Worm (Caenorhabditis elegans) whole organism, young adult: ENCODE data around the gene rpoa-12.

Experiments
- B0019.2 ChIP-seq: fragments of 200-800 bp; sonication (Bioruptor generic); conservative IDR thresholded peaks from 2 replicates; pipeline ENCODE4 v1.3.6; 2022; ENCODE audit warnings: missing genetic modification reagents, missing genetic modification characterization, missing compliant biosample characterization
- B0261.1 ChIP-seq: sonication (generic microtip); optimal IDR thresholded peaks from 2 replicates; lab custom pipeline; 2016; ENCODE audit warnings: mild to moderate bottlenecking, missing genetic modification characterization, moderate library complexity, missing compliant biosample characterization
- F22D6.2 ChIP-seq: sonication (generic microtip); optimal IDR thresholded peaks from 2 replicates; lab custom pipeline; 2016; ENCODE audit warnings: mild to moderate bottlenecking, missing genetic modification characterization, missing compliant biosample characterization
- F37B4.10 ChIP-seq: fragments of 200-800 bp; sonication (Bioruptor generic); IDR thresholded peaks from 2 replicates; pipeline ENCODE4 v1.3.6; 2022; ENCODE audit warnings: missing genetic modification characterization, missing compliant biosample characterization
- F57C9.4 ChIP-seq: sonication (generic microtip); optimal IDR thresholded peaks from 2 replicates; lab custom pipeline; 2017; ENCODE audit warnings: mild to moderate bottlenecking, missing genetic modification characterization, missing compliant biosample characterization
- K11D2.4 ChIP-seq: fragments of 200-800 bp; sonication (Bioruptor generic); IDR thresholded peaks from 2 replicates; pipeline ENCODE4 v1.3.6; 2022; ENCODE audit warnings: missing genetic modification reagents, missing genetic modification characterization, missing compliant biosample characterization
- Y56A3A.18 ChIP-seq: fragments of 200-800 bp; sonication (Bioruptor generic); IDR thresholded peaks from 2 replicates; pipeline ENCODE4 v1.3.6; 2022; ENCODE audit warnings: missing genetic modification reagents, missing genetic modification characterization, missing compliant biosample characterization
- ZK185.1 ChIP-seq: sonication (generic microtip); optimal IDR thresholded peaks from 2 replicates; lab custom pipeline; 2016; ENCODE audit warnings: mild to moderate bottlenecking, missing genetic modification characterization, missing compliant biosample characterization; ENCODE audit not compliant: poor library complexity, severe bottlenecking
- ama-1 ChIP-seq, 3 experiments: fragments of 150-350 bp in 1 of 3; sonication (generic microtip) in 2 of 3; optimal IDR thresholded peaks; 2 replicates each; lab custom pipeline; 2014 to 2018; ENCODE audit warnings: missing biosample characterization in 2 of 3, missing genetic modification characterization in 2 of 3, missing genetic modification reagents in 2 of 3
- athp-1 ChIP-seq: sonication (generic microtip); optimal IDR thresholded peaks from 2 replicates; lab custom pipeline; 2017; ENCODE audit warnings: mild to moderate bottlenecking, missing genetic modification characterization, missing compliant biosample characterization
- ceh-100 ChIP-seq: fragments of 200-800 bp; sonication (Bioruptor generic); IDR thresholded peaks from 2 replicates; pipeline ENCODE4 v1.3.6; 2022; ENCODE audit warnings: missing genetic modification reagents, missing genetic modification characterization, missing compliant biosample characterization
- ceh-27 ChIP-seq: fragments of 200-800 bp; sonication (Bioruptor generic); optimal IDR thresholded peaks from 2 replicates; lab custom pipeline; 2018; ENCODE audit warnings: mild to moderate bottlenecking, missing genetic modification characterization, moderate library complexity, missing compliant biosample characterization
- ceh-58 ChIP-seq: fragments of 200-800 bp; sonication (Bioruptor generic); IDR thresholded peaks from 2 replicates; pipeline ENCODE4 v1.3.6; 2022; ENCODE audit warnings: missing genetic modification characterization, missing compliant biosample characterization
- dox-1 ChIP-seq: fragments of 200-800 bp; sonication (Bioruptor generic); IDR thresholded peaks from 2 replicates; pipeline ENCODE4 v1.3.6; 2022; ENCODE audit warnings: missing genetic modification reagents, missing genetic modification characterization, missing compliant biosample characterization
- dpff-1 ChIP-seq: sonication (generic microtip); optimal IDR thresholded peaks from 2 replicates; lab custom pipeline; 2017; ENCODE audit warnings: mild to moderate bottlenecking, missing genetic modification characterization, missing compliant biosample characterization
- egl-44 ChIP-seq: fragments of 200-800 bp; sonication (Bioruptor generic); IDR thresholded peaks from 2 replicates; pipeline ENCODE4 v1.3.6; 2022; ENCODE audit warnings: missing genetic modification reagents, missing genetic modification characterization, missing compliant biosample characterization
- egrh-3 ChIP-seq: fragments of 200-800 bp; sonication (Bioruptor generic); IDR thresholded peaks from 2 replicates; pipeline ENCODE4 v1.3.6; 2022; ENCODE audit warnings: missing genetic modification reagents, missing genetic modification characterization, missing compliant biosample characterization
- ekl-4 ChIP-seq: fragments of 200-800 bp; sonication (Bioruptor generic); IDR thresholded peaks from 2 replicates; pipeline ENCODE4 v1.3.6; 2022; ENCODE audit warnings: missing genetic modification reagents, missing genetic modification characterization, missing compliant biosample characterization
- fkh-3 ChIP-seq: sonication (generic microtip); optimal IDR thresholded peaks from 2 replicates; lab custom pipeline; 2016; ENCODE audit warnings: mild to moderate bottlenecking, missing genetic modification characterization, missing compliant biosample characterization
- him-1 ChIP-seq: sonication (generic microtip); optimal IDR thresholded peaks from 2 replicates; lab custom pipeline; 2016; ENCODE audit warnings: missing genotype, missing genetic modification reagents, missing genetic modification characterization, missing compliant biosample characterization
- hmg-1.2 ChIP-seq: fragments of 200-800 bp; sonication (Bioruptor generic); IDR thresholded peaks from 2 replicates; pipeline ENCODE4 v1.3.6; 2022; ENCODE audit warnings: missing genetic modification reagents, missing genetic modification characterization, missing compliant biosample characterization
- hmg-20 ChIP-seq: fragments of 200-800 bp; sonication (Bioruptor generic); IDR thresholded peaks from 2 replicates; pipeline ENCODE4 v1.3.6; 2022; ENCODE audit warnings: missing genetic modification reagents, missing genetic modification characterization, missing compliant biosample characterization
- lir-1 ChIP-seq: fragments of 200-800 bp; sonication (Bioruptor generic); conservative IDR thresholded peaks from 2 replicates; pipeline ENCODE4 v1.3.6; 2022; ENCODE audit warnings: missing genetic modification reagents, missing genetic modification characterization, missing compliant biosample characterization
- lsl-1 ChIP-seq: fragments of 200-800 bp; sonication (Bioruptor generic); optimal IDR thresholded peaks from 2 replicates; lab custom pipeline; 2018; ENCODE audit warnings: mild to moderate bottlenecking, missing genetic modification characterization, moderate library complexity, missing compliant biosample characterization
- lsy-27 ChIP-seq: sonication (generic microtip); optimal IDR thresholded peaks from 2 replicates; lab custom pipeline; 2017; ENCODE audit warnings: missing genetic modification characterization, mild to moderate bottlenecking, missing compliant biosample characterization, antibody characterized with exemption, missing genotype, borderline replicate concordance; ENCODE audit not compliant: insufficient read depth
- madf-10 ChIP-seq: sonication (generic microtip); optimal IDR thresholded peaks from 2 replicates; lab custom pipeline; 2016; ENCODE audit warnings: mild to moderate bottlenecking, missing genetic modification characterization, missing compliant biosample characterization
- mcd-1 ChIP-seq: fragments of 200-800 bp; sonication (Bioruptor generic); IDR thresholded peaks from 2 replicates; pipeline ENCODE4 v1.3.6; 2022; ENCODE audit warnings: missing genetic modification reagents, missing genetic modification characterization, missing compliant biosample characterization
- nhr-120 ChIP-seq: fragments of 200-800 bp; sonication (Bioruptor generic); IDR thresholded peaks from 2 replicates; pipeline ENCODE4 v1.3.6; 2022; ENCODE audit warnings: missing genetic modification characterization, missing compliant biosample characterization
- nhr-27 ChIP-seq: fragments of 200-800 bp; sonication (Bioruptor generic); optimal IDR thresholded peaks from 2 replicates; lab custom pipeline; 2018; ENCODE audit warnings: mild to moderate bottlenecking, missing genetic modification characterization, moderate library complexity, missing compliant biosample characterization
- nhr-90 ChIP-seq: sonication (generic microtip); optimal IDR thresholded peaks from 2 replicates; lab custom pipeline; 2016; ENCODE audit warnings: missing genotype, mild to moderate bottlenecking, missing genetic modification characterization, missing compliant biosample characterization
- pbrm-1 ChIP-seq: fragments of 200-800 bp; sonication (Bioruptor generic); IDR thresholded peaks from 2 replicates; pipeline ENCODE4 v1.3.6; 2022; ENCODE audit warnings: missing genetic modification reagents, missing genetic modification characterization, missing compliant biosample characterization
- pha-4 ChIP-seq: fragments of 150-350 bp; sonication (generic microtip); optimal IDR thresholded peaks from 2 replicates; lab custom pipeline; 2014; ENCODE audit warnings: missing biosample characterization, missing genetic modification reagents, missing genetic modification characterization
- rpc-1 ChIP-seq, 2 experiments: fragments of 150-350 bp in 1 of 2; sonication (generic microtip) in 1 of 2; optimal IDR thresholded peaks; 2 replicates each; lab custom pipeline; 2014 to 2018; ENCODE audit warnings: missing biosample characterization in 1 of 2, missing genetic modification characterization in 1 of 2, missing genetic modification reagents in 1 of 2, missing genotype in 1 of 2
- sea-2 ChIP-seq: fragments of 200-800 bp; sonication (Bioruptor generic); IDR thresholded peaks from 2 replicates; pipeline ENCODE4 v1.3.6; 2022; ENCODE audit warnings: missing genetic modification characterization, missing compliant biosample characterization
- snpc-3.4 ChIP-seq: sonication (generic microtip); optimal IDR thresholded peaks from 2 replicates; lab custom pipeline; 2017; ENCODE audit warnings: missing genetic modification characterization, mild to moderate bottlenecking, missing compliant biosample characterization, antibody characterized with exemption, moderate library complexity, missing genotype, missing genetic modification reagents
- snpc-4 ChIP-seq, 5 experiments: fragments of 150-350 bp in 1 of 5; sonication (generic microtip) in 4 of 5; optimal IDR thresholded peaks; 2 replicates each; lab custom pipeline; 2014 to 2018; ENCODE audit warnings: missing genetic modification characterization in 5 of 5, missing biosample characterization in 3 of 5, antibody characterized with exemption in 2 of 5, mild to moderate bottlenecking in 2 of 5, missing compliant biosample characterization in 2 of 5, missing genotype in 2 of 5, moderate library complexity in 2 of 5, missing genetic modification reagents in 1 of 5
- somi-1 ChIP-seq: fragments of 200-800 bp; sonication (Bioruptor generic); optimal IDR thresholded peaks from 2 replicates; lab custom pipeline; 2018; ENCODE audit warnings: mild to moderate bottlenecking, missing genetic modification characterization, missing compliant biosample characterization
- tbp1 ChIP-seq: fragments of 200-800 bp; sonication (Bioruptor generic); optimal IDR thresholded peaks from 2 replicates; lab custom pipeline; 2018; ENCODE audit warnings: mild to moderate bottlenecking, missing genetic modification characterization, missing compliant biosample characterization
- tlf-1 ChIP-seq: fragments of 200-800 bp; sonication (Bioruptor generic); optimal IDR thresholded peaks from 2 replicates; lab custom pipeline; 2018; ENCODE audit warnings: mild to moderate bottlenecking, missing genetic modification characterization, missing compliant biosample characterization
- ztf-26 ChIP-seq: sonication (generic microtip); optimal IDR thresholded peaks from 2 replicates; lab custom pipeline; 2017; ENCODE audit warnings: missing genetic modification characterization, missing compliant biosample characterization

The rpoa-12 gene

ce11 chrV:14423268-14423667, at the start of gene rpoa-12 (continued):
- TF ChIP-seq ceh-27 (GFP tag; lab: Kevin White, UChicago) (peak; percentile 39), fkh-3 (tag; lab: Kevin White, UChicago) (no peak), snpc-4 (GFP tag; optimal IDR thresholded peaks at IDR 0.05; lab: Kevin White, UChicago) (no peak), snpc-4 (tag; optimal IDR thresholded peaks at IDR 0.05; lab: Kevin White, UChicago) (peak in 1 of 4 experiments; percentile 42)
- TF ChIP-seq, all 124 proteins: peak for 12

- TF ChIP-seq F37B4.10 (GFP tag; lab: Robert Waterston, UW) (no peak), mcd-1 (GFP tag; lab: Robert Waterston, UW) (no peak), dox-1 (GFP tag; lab: Robert Waterston, UW) (no peak), nhr-120 (no peak), ZK185.1 (tag; lab: Kevin White, UChicago) (no peak), F22D6.2 (no peak), tlf-1 (GFP tag; lab: Kevin White, UChicago) (no peak), K11D2.4 (GFP tag; lab: Robert Waterston, UW) (no peak), somi-1 (no peak), ceh-58 (no peak), B0261.1 (no peak), ama-1 (optimal IDR thresholded peaks at IDR 0.05; lab: Kevin White, UChicago) (no peak), ama-1 (GFP tag; optimal IDR thresholded peaks at IDR 0.05; lab: Kevin White, UChicago) (no peak)
Observed at ce11 chrV:14472229-14472628, 49.1 kb upstream of the rpoa-12 start, which contains the start of gene clec-227. TSS of gene clec-227 (plus strand) at chrV:14472529.

ce11 chrV:14468931-14469330, 45.8 kb upstream of the rpoa-12 start, which contains the start of gene clec-57:
TSS of gene clec-57 (plus strand) at chrV:14469231.
- no peak for TF ChIP-seq lsl-1
- TF ChIP-seq egl-44 (GFP tag; lab: Robert Waterston, UW) = no peak
- TF ChIP-seq ztf-26 (tag; lab: Kevin White, UChicago) = no peak
- no peak for TF ChIP-seq K11D2.4 (GFP tag; lab: Robert Waterston, UW)
- TF ChIP-seq B0019.2 (GFP tag; lab: Robert Waterston, UW) = no peak
- TF ChIP-seq lsy-27 = no peak
- no peak for TF ChIP-seq him-1 (tag; lab: Kevin White, UChicago)
- TF ChIP-seq, all 124 proteins: peak for 0

- peak; percentile 48; the same call in 1 of the 2 replicates for TF ChIP-seq Y56A3A.18 (GFP tag; lab: Robert Waterston, UW)
- TF ChIP-seq B0261.1 = peak; percentile 17
- peak; percentile 37; the same call in 1 of the 2 replicates for TF ChIP-seq ekl-4 (GFP tag; lab: Robert Waterston, UW)
- TF ChIP-seq dpff-1 = no peak
- TF ChIP-seq egl-44 (GFP tag; lab: Robert Waterston, UW) = 0 out of 2 replicates have a peak, but pooled peaks have one; percentile 29
- TF ChIP-seq rpc-1 (optimal IDR thresholded peaks at IDR 0.05; lab: Kevin White, UChicago) = no peak
- TF ChIP-seq rpc-1 (tag; optimal IDR thresholded peaks at IDR 0.05; lab: Kevin White, UChicago) = no peak
- 0 out of 2 replicates have a peak, but pooled peaks have one; percentile 45 for TF ChIP-seq hmg-20 (GFP tag; lab: Robert Waterston, UW)
- TF ChIP-seq nhr-90 = no peak
- no peak for TF ChIP-seq ztf-26 (tag; lab: Kevin White, UChicago)
- TF ChIP-seq him-1 (tag; lab: Kevin White, UChicago) = peak; percentile 79
- peak; percentile 93 for TF ChIP-seq hmg-1.2
- TF ChIP-seq nhr-27 (tag; lab: Kevin White, UChicago) = no peak
- no peak for TF ChIP-seq lir-1 (GFP tag; lab: Robert Waterston, UW)
- no peak for TF ChIP-seq ama-1 (optimal IDR thresholded peaks at IDR 0.05; lab: Kevin White, UChicago)
- TF ChIP-seq ama-1 (GFP tag; optimal IDR thresholded peaks at IDR 0.05; lab: Kevin White, UChicago) = no peak
- no peak for TF ChIP-seq F57C9.4 (tag; lab: Kevin White, UChicago)
- TF ChIP-seq madf-10 (tag; lab: Kevin White, UChicago) = peak; percentile 12
- no peak for TF ChIP-seq sea-2 (GFP tag; lab: Robert Waterston, UW)
- TF ChIP-seq egrh-3 (GFP tag; lab: Robert Waterston, UW) = 0 out of 2 replicates have a peak, but pooled peaks have one; percentile 31
- no peak for TF ChIP-seq pha-4 (tag; lab: Kevin White, UChicago)
- peak; percentile 39 for TF ChIP-seq snpc-3.4
- peak; percentile 74 for TF ChIP-seq tbp1 (GFP tag; lab: Kevin White, UChicago)
- TF ChIP-seq tlf-1 (GFP tag; lab: Kevin White, UChicago) = no peak
- TF ChIP-seq athp-1 (tag; lab: Kevin White, UChicago) = peak; percentile 15
- TF ChIP-seq ceh-100 (GFP tag; lab: Robert Waterston, UW) = 0 out of 2 replicates have a peak, but pooled peaks have one; percentile 42
- TF ChIP-seq ZK185.1 (tag; lab: Kevin White, UChicago) = peak; percentile 13
- TF ChIP-seq pbrm-1 (GFP tag; lab: Robert Waterston, UW) = peak; percentile 79
Observed at ce11 chrV:14468196-14468874, 45.2 kb upstream of the rpoa-12 start, which contains the start of gene srz-97. TSS of gene srz-97 (minus strand) at chrV:14468246.
